Fruit fly (Drosophila melanogaster): ENCODE results near the gene Skel.

Gene Skel

DNA sequence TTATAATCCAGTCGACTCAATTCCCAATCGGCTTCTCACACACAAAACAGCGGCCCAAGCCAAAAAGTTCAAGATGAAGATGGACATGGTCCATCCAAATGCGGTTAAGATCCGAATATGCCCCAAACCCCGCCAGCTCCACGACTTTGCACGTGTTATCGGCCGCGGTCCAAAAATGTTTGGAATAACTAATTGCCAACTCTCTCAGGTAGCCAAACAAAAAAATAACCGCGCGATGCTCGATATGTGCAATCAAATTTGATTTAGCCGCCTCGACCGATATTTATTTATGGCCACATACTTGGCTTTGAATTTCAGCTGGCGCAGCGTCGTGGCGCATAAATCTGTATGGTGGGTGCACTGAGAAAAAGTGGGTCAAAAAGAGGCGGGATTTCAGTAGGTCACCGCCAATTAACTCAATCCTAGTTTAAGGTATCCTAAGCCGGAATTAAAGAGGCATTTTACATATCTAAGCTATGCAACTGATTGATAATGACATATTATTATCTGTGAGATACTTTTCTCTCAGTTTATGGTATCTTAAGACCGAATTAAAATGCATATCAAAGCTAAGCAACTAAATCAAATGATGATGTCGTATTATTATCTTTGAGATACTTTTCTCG lies 38.1 kb upstream of the Skel start (continued):
- no peak for TF ChIP-seq Dip3 (GFP tag; optimal IDR thresholded peaks at IDR 0.05)
- no peak for TF ChIP-seq gt (GFP tag; IDR thresholded peaks at IDR 0.05)
- no peak for TF ChIP-seq corto (GFP tag; optimal IDR thresholded peaks at IDR 0.05)
- TF ChIP-seq br (optimal IDR thresholded peaks at IDR 0.05) = no peak
- no peak for TF ChIP-seq HmgZ (tag; optimal IDR thresholded peaks at IDR 0.05)
- TF ChIP-seq CG8478 (optimal IDR thresholded peaks at IDR 0.05) = no peak
- TF ChIP-seq kni (GFP tag; optimal IDR thresholded peaks at IDR 0.05) = no peak
- TF ChIP-seq CG8388 (GFP tag; optimal IDR thresholded peaks at IDR 0.05) = peak; percentile 8
- peak; percentile 51 for TF ChIP-seq az2 (GFP tag; optimal IDR thresholded peaks at IDR 0.05)
- TF ChIP-seq exex (tag; optimal IDR thresholded peaks at IDR 0.05) = no peak
- TF ChIP-seq ssp (GFP tag; IDR thresholded peaks at IDR 0.05) = no peak; the same call in 1 of the 2 replicates
- TF ChIP-seq dm (GFP tag; optimal IDR thresholded peaks at IDR 0.05) = no peak
- peak; percentile 23 for TF ChIP-seq Six4 (GFP tag; optimal IDR thresholded peaks at IDR 0.05)
- TF ChIP-seq Ptx1 (GFP tag; IDR thresholded peaks at IDR 0.05) = peak; percentile 78
- no peak for TF ChIP-seq CG2129 (GFP tag; IDR thresholded peaks at IDR 0.05; ENCODE audit: partially characterized antibody)
- TF ChIP-seq nerfin-2 (GFP tag; IDR thresholded peaks at IDR 0.05; ENCODE audit: partially characterized antibody) = no peak
- TF ChIP-seq CG8089 (GFP tag; optimal IDR thresholded peaks at IDR 0.05) = peak; percentile 21
- no peak for TF ChIP-seq Kr (GFP tag; optimal IDR thresholded peaks at IDR 0.05)
- TF ChIP-seq CG18599 (GFP tag; optimal IDR thresholded peaks at IDR 0.05) = peak; percentile 7
- TF ChIP-seq ap (GFP tag; IDR thresholded peaks at IDR 0.05) = 0 out of 2 replicates have a peak, but pooled peaks have one; percentile 45
- TF ChIP-seq CG3407 (GFP tag; optimal IDR thresholded peaks at IDR 0.05) = no peak
- no peak for TF ChIP-seq Lhr (GFP tag; optimal IDR thresholded peaks at IDR 0.05)
- TF ChIP-seq vvl (GFP tag; IDR thresholded peaks at IDR 0.05) = peak; percentile 64
- TF ChIP-seq CG7556 (GFP tag; optimal IDR thresholded peaks at IDR 0.05) = peak; percentile 7
- peak; percentile 4 for TF ChIP-seq oc (tag; optimal IDR thresholded peaks at IDR 0.05)
- TF ChIP-seq sc (optimal IDR thresholded peaks at IDR 0.05) = no peak
- TF ChIP-seq sc (GFP tag; optimal IDR thresholded peaks at IDR 0.05) = no peak
- TF ChIP-seq Max (GFP tag; optimal IDR thresholded peaks at IDR 0.05) = no peak
- peak; percentile 58 for TF ChIP-seq nmo (GFP tag; optimal IDR thresholded peaks at IDR 0.05)
- no peak for TF ChIP-seq CG34376 (GFP tag; optimal IDR thresholded peaks at IDR 0.05)
- TF ChIP-seq CG8944 (GFP tag; optimal IDR thresholded peaks at IDR 0.05) = peak; percentile 9
- TF ChIP-seq CG6254 (GFP tag; optimal IDR thresholded peaks at IDR 0.05) = no peak
- TF ChIP-seq Eip74EF (GFP tag; optimal IDR thresholded peaks at IDR 0.05) = no peak
- TF ChIP-seq HmgD (GFP tag; optimal IDR thresholded peaks at IDR 0.05) = no peak
- no peak for TF ChIP-seq disco-r (GFP tag; optimal IDR thresholded peaks at IDR 0.05)
- TF ChIP-seq CG10321 (GFP tag; IDR thresholded peaks at IDR 0.05) = peak; percentile 38; the same call in 1 of the 2 replicates
- peak; percentile 39 for TF ChIP-seq ewg (GFP tag; optimal IDR thresholded peaks at IDR 0.05)
- TF ChIP-seq CG8359 (GFP tag; optimal IDR thresholded peaks at IDR 0.05; ENCODE audit: borderline replicate concordance) = peak; percentile 20
- peak in 1 of 2 experiments; percentile 44 for TF ChIP-seq Pdp1 (GFP tag; optimal IDR thresholded peaks at IDR 0.05)
- TF ChIP-seq pzg (GFP tag; optimal IDR thresholded peaks at IDR 0.05) = no peak
- no peak for TF ChIP-seq ara (GFP tag; IDR thresholded peaks at IDR 0.05)
- TF ChIP-seq CG11085 (GFP tag; IDR thresholded peaks at IDR 0.05) = no peak
- no peak for TF ChIP-seq CG17568 (GFP tag; optimal IDR thresholded peaks at IDR 0.05)
- 0 out of 2 replicates have a peak, but pooled peaks have one; percentile 37 for TF ChIP-seq CG5953 (GFP tag; IDR thresholded peaks at IDR 0.05)
- peak; percentile 43 for TF ChIP-seq tin (GFP tag; optimal IDR thresholded peaks at IDR 0.05)
- no peak for TF ChIP-seq CG12659 (GFP tag; optimal IDR thresholded peaks at IDR 0.05)
- TF ChIP-seq ro (GFP tag; IDR thresholded peaks at IDR 0.05) = no peak
- TF ChIP-seq TFAM (GFP tag; optimal IDR thresholded peaks at IDR 0.05) = no peak
- no peak for TF ChIP-seq CG4404 (GFP tag; IDR thresholded peaks at IDR 0.05)
- TF ChIP-seq Hey (tag; optimal IDR thresholded peaks at IDR 0.05) = no peak

Measured in whole organism, embryonic.